Worm (Caenorhabditis elegans): ENCODE results near the gene F20E11.17.

ce11 chrV:17460061-17460460 lies 9.0 kb downstream of the F20E11.17 start, which contains the start of gene srz-48:
- TF ChIP-seq med-1 (GFP tag; optimal IDR thresholded peaks at IDR 0.05; ENCODE audit: insufficient read depth) (no peak), ztf-29 (GFP tag; IDR thresholded peaks at IDR 0.05) (no peak), T22C8.4 (GFP tag; IDR thresholded peaks at IDR 0.05) (no peak), klf-2 (GFP tag; conservative IDR thresholded peaks at IDR 0.05) (no peak), ref-1 (GFP tag; conservative IDR thresholded peaks at IDR 0.05) (no peak), flt-1 (GFP tag; IDR thresholded peaks at IDR 0.05) (no peak), ztf-23 (GFP tag; IDR thresholded peaks at IDR 0.05) (no peak), tab-1 (GFP tag; IDR thresholded peaks at IDR 0.05) (no peak)
